Worm (Caenorhabditis elegans): Measurements from ENCODE around the gene F18C5.9.

DNA sequence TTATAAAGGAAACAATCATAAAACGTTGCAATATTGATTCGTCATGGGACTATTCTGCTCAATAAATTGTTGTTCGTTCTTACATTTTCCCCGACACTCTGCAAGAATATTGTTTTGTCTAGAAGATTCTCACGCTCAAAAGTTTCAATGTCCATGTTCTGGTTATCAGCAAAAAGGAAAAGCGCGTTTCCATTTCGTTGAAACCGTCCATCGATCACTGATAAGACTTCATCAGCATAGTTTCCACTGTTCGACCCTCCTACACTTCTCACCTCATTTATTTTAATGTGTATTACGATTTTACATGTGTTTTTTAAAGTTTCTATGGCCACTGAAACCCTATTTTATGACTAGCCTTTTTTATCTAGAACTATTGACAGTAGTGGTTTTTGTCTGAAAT is 46.8 kb upstream of the F18C5.9 start:
- TF ChIP-seq nfya-1 (tag; optimal IDR thresholded peaks at IDR 0.05; ENCODE audit: borderline replicate concordance, insufficient read depth) (no peak), lin-26 (GFP tag; IDR thresholded peaks at IDR 0.05) (no peak), aptf-3 (GFP tag; IDR thresholded peaks at IDR 0.05) (no peak), B0336.3 (GFP tag; IDR thresholded peaks at IDR 0.05) (no peak), dpl-1 (GFP tag; optimal IDR thresholded peaks at IDR 0.05) (no peak), unc-62 (GFP tag; optimal IDR thresholded peaks at IDR 0.05) (no peak), die-1 (tag; optimal IDR thresholded peaks at IDR 0.05) (no peak), madf-6 (GFP tag; IDR thresholded peaks at IDR 0.05) (no peak)

All from whole organism, young adult.